Worm (Caenorhabditis elegans) whole organism, late embryonic: ENCODE results near the gene F28H7.2.

Experiments
- C08G9.2 ChIP-seq: sonication (generic microtip); optimal IDR thresholded peaks from 2 replicates; lab custom pipeline; 2016; ENCODE audit warnings: mild to moderate bottlenecking, missing genetic modification characterization, moderate library complexity, missing compliant biosample characterization
- C38D4.7 ChIP-seq: fragments of 200-800 bp; sonication (Bioruptor generic); optimal IDR thresholded peaks from 2 replicates; lab custom pipeline; 2018; ENCODE audit warnings: mild to moderate bottlenecking, missing genetic modification characterization, moderate library complexity, missing compliant biosample characterization
- K02D7.2 ChIP-seq: sonication (generic microtip); optimal IDR thresholded peaks from 2 replicates; lab custom pipeline; 2017; ENCODE audit warnings: mild to moderate bottlenecking, missing genetic modification characterization, missing compliant biosample characterization
- K09A11.1 ChIP-seq: sonication (generic microtip); optimal IDR thresholded peaks from 2 replicates; lab custom pipeline; 2017; ENCODE audit warnings: antibody characterized with exemption, mild to moderate bottlenecking, missing genetic modification characterization, missing compliant biosample characterization; ENCODE audit not compliant: insufficient read depth
- ama-1 ChIP-seq: fragments of 150-350 bp; optimal IDR thresholded peaks from 2 replicates; lab custom pipeline; 2014
- ceh-19 ChIP-seq: fragments of 200-800 bp; sonication (Bioruptor generic); optimal IDR thresholded peaks from 2 replicates; lab custom pipeline; 2018; ENCODE audit warnings: mild to moderate bottlenecking, missing genetic modification characterization, missing compliant biosample characterization
- ceh-2 ChIP-seq: sonication (generic microtip); optimal IDR thresholded peaks from 2 replicates; lab custom pipeline; 2016; ENCODE audit warnings: missing genotype, missing genetic modification characterization, missing compliant biosample characterization
- ceh-30 ChIP-seq: fragments of 150-350 bp; optimal IDR thresholded peaks from 2 replicates; lab custom pipeline; 2014; ENCODE audit warnings: missing biosample characterization, missing genetic modification characterization
- ceh-45 ChIP-seq: fragments of 200-800 bp; sonication (Bioruptor generic); IDR thresholded peaks from 2 replicates; pipeline ENCODE4 v1.3.6; 2022; ENCODE audit warnings: missing genetic modification reagents, missing genetic modification characterization, missing compliant biosample characterization
- ceh-6 ChIP-seq: fragments of 200-800 bp; sonication (Bioruptor generic); optimal IDR thresholded peaks from 2 replicates; lab custom pipeline; 2018; ENCODE audit warnings: mild to moderate bottlenecking, missing genetic modification characterization, missing compliant biosample characterization
- che-1 ChIP-seq: sonication (generic microtip); optimal IDR thresholded peaks from 2 replicates; lab custom pipeline; 2016; ENCODE audit warnings: mild to moderate bottlenecking, missing genetic modification characterization, missing compliant biosample characterization
- elt-4 ChIP-seq: sonication (generic microtip); optimal IDR thresholded peaks from 2 replicates; lab custom pipeline; 2016; ENCODE audit warnings: missing genetic modification characterization, missing compliant biosample characterization
- ets-4 ChIP-seq: sonication (generic microtip); optimal IDR thresholded peaks from 2 replicates; lab custom pipeline; 2016; ENCODE audit warnings: missing genetic modification characterization, missing compliant biosample characterization
- eyg-1 ChIP-seq: sonication (generic microtip); optimal IDR thresholded peaks from 2 replicates; lab custom pipeline; 2016; ENCODE audit warnings: missing genotype, missing genetic modification characterization, missing compliant biosample characterization
- fax-1 ChIP-seq: sonication (generic microtip); optimal IDR thresholded peaks from 2 replicates; lab custom pipeline; 2016; ENCODE audit warnings: missing genotype, missing genetic modification characterization, missing compliant biosample characterization
- fkh-6 ChIP-seq: sonication (generic microtip); optimal IDR thresholded peaks from 2 replicates; lab custom pipeline; 2016; ENCODE audit warnings: missing genetic modification characterization, missing compliant biosample characterization
- gmeb-2 ChIP-seq: sonication (generic microtip); optimal IDR thresholded peaks from 2 replicates; lab custom pipeline; 2016; ENCODE audit warnings: missing genetic modification characterization, inconsistent platforms, missing compliant biosample characterization
- hlh-13 ChIP-seq: fragments of 200-800 bp; sonication (Bioruptor generic); optimal IDR thresholded peaks from 2 replicates; lab custom pipeline; 2018; ENCODE audit warnings: mild to moderate bottlenecking, missing genetic modification characterization, missing compliant biosample characterization
- hlh-15 ChIP-seq: sonication (generic microtip); optimal IDR thresholded peaks from 2 replicates; lab custom pipeline; 2016; ENCODE audit warnings: missing genetic modification characterization, missing compliant biosample characterization
- hlh-30 ChIP-seq: sonication (generic microtip); optimal IDR thresholded peaks from 2 replicates; lab custom pipeline; 2017; ENCODE audit warnings: antibody characterized with exemption, missing genetic modification characterization, missing compliant biosample characterization; ENCODE audit not compliant: insufficient read depth
- hlh-6 ChIP-seq: sonication (generic microtip); optimal IDR thresholded peaks from 2 replicates; lab custom pipeline; 2016; ENCODE audit warnings: missing genotype, missing genetic modification characterization, missing compliant biosample characterization
- hlh-8 ChIP-seq: sonication (generic microtip); optimal IDR thresholded peaks from 2 replicates; lab custom pipeline; 2016; ENCODE audit warnings: missing genotype, missing genetic modification characterization, missing compliant biosample characterization
- madf-2 ChIP-seq: sonication (generic microtip); optimal IDR thresholded peaks from 2 replicates; lab custom pipeline; 2017; ENCODE audit warnings: missing genetic modification characterization, missing compliant biosample characterization
- mec-3 ChIP-seq: sonication (generic microtip); optimal IDR thresholded peaks from 2 replicates; lab custom pipeline; 2016; ENCODE audit warnings: borderline replicate concordance, missing genetic modification characterization, missing compliant biosample characterization
- nhr-232 ChIP-seq: sonication (generic microtip); optimal IDR thresholded peaks from 2 replicates; lab custom pipeline; 2016; ENCODE audit warnings: missing genetic modification characterization, missing compliant biosample characterization
- odd-2 ChIP-seq: sonication (generic microtip); optimal IDR thresholded peaks from 2 replicates; lab custom pipeline; 2017; ENCODE audit warnings: antibody characterized with exemption, mild to moderate bottlenecking, missing genetic modification characterization, missing compliant biosample characterization
- pag-3 ChIP-seq: sonication (generic microtip); optimal IDR thresholded peaks from 2 replicates; lab custom pipeline; 2016; ENCODE audit warnings: missing compliant biosample characterization, missing genetic modification characterization, borderline replicate concordance
- pqm-1 ChIP-seq: sonication (generic microtip); optimal IDR thresholded peaks from 2 replicates; lab custom pipeline; 2016; ENCODE audit warnings: missing genetic modification characterization, missing compliant biosample characterization
- pros-1 ChIP-seq: fragments of 150-350 bp; optimal IDR thresholded peaks from 2 replicates; lab custom pipeline; 2014; ENCODE audit warnings: missing biosample characterization, missing genetic modification reagents, missing genetic modification characterization
- rnt-1 ChIP-seq: sonication (generic microtip); optimal IDR thresholded peaks from 2 replicates; lab custom pipeline; 2016; ENCODE audit warnings: missing genetic modification characterization, missing compliant biosample characterization
- sdc-2 ChIP-seq: sonication (generic microtip); optimal IDR thresholded peaks from 2 replicates; lab custom pipeline; 2016; ENCODE audit warnings: missing genotype, missing genetic modification characterization, missing compliant biosample characterization
- tbx-7 ChIP-seq: sonication (generic microtip); optimal IDR thresholded peaks from 2 replicates; lab custom pipeline; 2016; ENCODE audit warnings: missing genotype, missing genetic modification characterization, missing compliant biosample characterization
- ttx-3 ChIP-seq: sonication (generic microtip); optimal IDR thresholded peaks from 2 replicates; lab custom pipeline; 2016; ENCODE audit warnings: missing genetic modification reagents, missing genetic modification characterization, missing compliant biosample characterization
- unc-3 ChIP-seq, 2 experiments: fragments of 200-800 bp in 1 of 2; sonication (Bioruptor generic) in 1 of 2; sonication (generic microtip) in 1 of 2; conservative IDR thresholded peaks in 1 of 2; optimal IDR thresholded peaks in 1 of 2; 2 replicates each; pipeline versions ENCODE4 v1.3.6 to Lab custom; 2016 to 2022; ENCODE audit warnings: missing compliant biosample characterization in 2 of 2, missing genetic modification characterization in 2 of 2, missing genetic modification reagents in 1 of 2
- ztf-16 ChIP-seq: sonication (generic microtip); optimal IDR thresholded peaks from 2 replicates; lab custom pipeline; 2017; ENCODE audit warnings: missing genetic modification characterization, missing compliant biosample characterization

Gene F28H7.2

ce11 chrV:10747263-10747951 lies at the start of gene F28H7.2, which contains the start of gene selt-1.2:
TSS of gene F28H7.2 (plus strand) at chrV:10747901.
TSS of gene selt-1.2 (minus strand) at chrV:10747363.
- TF ChIP-seq ceh-2 (tag; lab: Kevin White, UChicago) (no peak), tbx-7 (tag; lab: Kevin White, UChicago) (no peak), rnt-1 (tag; lab: Kevin White, UChicago) (no peak), hlh-30 (no peak), unc-3 (GFP tag; conservative IDR thresholded peaks at IDR 0.05; lab: Robert Waterston, UW) (no peak), unc-3 (tag; optimal IDR thresholded peaks at IDR 0.05; lab: Kevin White, UChicago) (no peak), pros-1 (tag; lab: Kevin White, UChicago) (no peak), odd-2 (tag; lab: Kevin White, UChicago) (no peak), che-1 (no peak)

DNA sequence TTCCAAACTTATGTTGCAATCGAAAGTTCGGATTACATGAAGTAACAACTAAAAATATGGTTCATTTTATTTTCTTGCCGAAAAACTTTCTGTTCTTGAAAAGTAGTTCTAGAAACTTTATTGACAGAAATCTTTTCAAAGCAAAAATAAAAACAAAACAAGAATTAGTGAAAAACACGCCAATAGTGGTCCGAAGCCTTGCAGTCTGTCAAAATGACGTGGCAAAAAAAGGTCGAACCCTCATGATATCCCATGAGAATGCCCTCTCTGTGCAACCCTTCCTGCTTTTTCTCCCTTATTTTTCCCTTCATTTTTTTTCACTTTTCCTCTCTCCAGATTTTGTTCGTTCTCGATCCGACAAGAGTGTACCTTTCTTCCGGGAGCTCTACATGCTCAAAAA lies 48.6 kb upstream of the F28H7.2 start:
- TF ChIP-seq hlh-13, result no peak
- TF ChIP-seq hlh-6 (tag; lab: Kevin White, UChicago), result no peak
- no peak for TF ChIP-seq gmeb-2 (tag; lab: Kevin White, UChicago)

- no peak for TF ChIP-seq K09A11.1 (tag; lab: Kevin White, UChicago)
- no peak for TF ChIP-seq pqm-1 (tag; lab: Kevin White, UChicago)
- no peak for TF ChIP-seq ttx-3 (tag; lab: Kevin White, UChicago)
- no peak for TF ChIP-seq gmeb-2 (tag; lab: Kevin White, UChicago)
- no peak for TF ChIP-seq che-1
- no peak for TF ChIP-seq eyg-1
- no peak for TF ChIP-seq ama-1 (lab: Kevin White, UChicago)
- no peak for TF ChIP-seq nhr-232
- TF ChIP-seq, all 69 proteins: peak for 0
Measured at ce11 chrV:10702249-10702648, 45.5 kb upstream of the F28H7.2 start, which contains the start of gene pph-1. TSS of gene pph-1 (plus strand) at chrV:10702549.

DNA sequence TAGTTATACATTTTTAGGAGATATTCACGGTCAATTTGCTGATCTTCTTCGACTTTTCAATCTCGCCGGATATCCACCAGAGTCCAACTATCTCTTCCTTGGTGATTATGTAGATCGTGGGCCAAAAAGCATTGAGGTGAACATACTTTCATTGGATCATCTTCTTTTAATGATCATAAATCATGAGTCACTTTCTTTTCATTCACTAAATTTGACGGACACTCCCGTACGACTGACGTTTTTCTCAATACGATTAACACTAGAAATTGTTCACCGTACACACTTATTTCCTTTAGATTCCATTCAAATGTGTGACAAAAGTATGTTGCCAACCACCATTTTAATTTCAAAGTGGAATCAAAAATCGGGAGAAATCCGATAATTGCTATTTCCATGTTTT lies 44.8 kb upstream of the F28H7.2 start:
- TF ChIP-seq fax-1 (no peak), hlh-8 (tag; lab: Kevin White, UChicago) (no peak), nhr-232 (no peak), sdc-2 (tag; lab: Kevin White, UChicago) (no peak), ztf-16 (tag; lab: Kevin White, UChicago) (no peak), ceh-19 (GFP tag; lab: Kevin White, UChicago) (no peak), mec-3 (no peak), ceh-6 (GFP tag; lab: Kevin White, UChicago) (no peak), madf-2 (tag; lab: Kevin White, UChicago) (no peak), ceh-30 (tag; lab: Kevin White, UChicago) (no peak), hlh-30 (no peak), ceh-45 (no peak), elt-4 (tag; lab: Kevin White, UChicago) (no peak), odd-2 (tag; lab: Kevin White, UChicago) (no peak), C38D4.7 (GFP tag; lab: Kevin White, UChicago) (no peak), K02D7.2 (tag; lab: Kevin White, UChicago) (no peak), ttx-3 (tag; lab: Kevin White, UChicago) (no peak), hlh-15 (tag; lab: Kevin White, UChicago) (no peak), ama-1 (lab: Kevin White, UChicago) (no peak), ets-4 (no peak)

ce11 chrV:10708346-10708745 lies 39.4 kb upstream of the F28H7.2 start:
- TF ChIP-seq C08G9.2 (tag; lab: Kevin White, UChicago) (no peak), pag-3 (no peak), K09A11.1 (tag; lab: Kevin White, UChicago) (no peak), ceh-2 (tag; lab: Kevin White, UChicago) (no peak), fkh-6 (tag; lab: Kevin White, UChicago) (no peak)
